Fruit fly (Drosophila melanogaster): ENCODE data around the gene nAChRbeta3.

dm6 chr2L:514124-514818 is 30.7 kb upstream of the nAChRbeta3 start:
- TF ChIP-seq CG17806 (tag; optimal IDR thresholded peaks at IDR 0.05) (no peak), CG9948 (tag; optimal IDR thresholded peaks at IDR 0.05) (no peak), CG15710 (tag; optimal IDR thresholded peaks at IDR 0.05) (no peak), CG4496 (GFP tag; IDR thresholded peaks at IDR 0.05) (no peak), CG14655 (GFP tag; optimal IDR thresholded peaks at IDR 0.05) (no peak), Ets98B (GFP tag; IDR thresholded peaks at IDR 0.05) (no peak), fd96Ca (GFP tag; IDR thresholded peaks at IDR 0.05) (no peak), rn (GFP tag; IDR thresholded peaks at IDR 0.05) (no peak), Pif1B (GFP tag; optimal IDR thresholded peaks at IDR 0.05) (no peak), CG13204 (GFP tag; optimal IDR thresholded peaks at IDR 0.05) (no peak), Snoo (tag; optimal IDR thresholded peaks at IDR 0.05) (no peak), CG12605 (GFP tag; IDR thresholded peaks at IDR 0.05) (no peak), CG32121 (GFP tag; IDR thresholded peaks at IDR 0.05) (no peak), EcR (GFP tag; optimal IDR thresholded peaks at IDR 0.05) (no peak)

Measured in whole organism, pupa.